Fruit fly (Drosophila melanogaster): ENCODE measurements around the gene LpR2.

DNA sequence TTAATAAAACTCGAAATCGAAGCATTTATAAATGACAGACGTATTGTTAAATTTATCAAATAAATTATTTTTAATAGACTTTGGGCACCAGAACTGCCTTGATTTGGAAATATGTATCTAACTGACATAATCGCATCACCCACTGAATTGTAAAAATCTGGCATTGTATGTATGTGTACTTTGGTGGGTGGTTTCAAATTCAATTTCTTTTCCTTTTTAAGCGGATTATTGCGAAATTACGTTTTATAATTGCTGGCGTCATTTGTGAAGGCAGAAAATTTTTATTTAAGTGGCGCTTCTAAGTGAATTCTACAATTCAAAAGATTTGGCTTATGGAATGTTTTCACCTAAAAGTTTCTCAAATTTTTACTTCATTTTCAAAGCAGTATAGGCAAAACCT, 37.9 kb upstream of the LpR2 start, which contains the start of gene CG4956:
- TF ChIP-seq Myc (optimal IDR thresholded peaks at IDR 0.05) (no peak), ttk (optimal IDR thresholded peaks at IDR 0.05) (no peak), h (optimal IDR thresholded peaks at IDR 0.05) (no peak)
